Worm (Caenorhabditis elegans): Measurements from ENCODE around the gene F53C3.11.

DNA sequence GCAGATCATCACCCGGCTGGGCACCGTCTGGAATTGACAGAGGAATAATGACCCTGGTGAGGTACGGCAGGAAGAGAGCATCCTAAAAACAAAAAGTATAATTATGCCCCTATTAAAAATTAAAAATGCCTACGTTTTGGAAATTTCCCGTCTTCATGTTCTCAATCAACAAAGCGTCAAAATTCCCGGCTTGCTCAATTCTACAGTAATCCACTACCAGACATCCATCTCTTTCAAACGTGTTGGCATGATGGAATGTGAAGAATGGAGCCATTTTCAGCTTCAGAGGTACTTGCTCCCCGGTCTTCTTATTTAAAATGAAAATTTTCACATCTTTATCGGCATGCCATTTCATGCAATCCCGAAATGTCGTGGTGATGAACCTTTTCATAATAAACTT lies 2.8 kb upstream of the F53C3.11 start:
- no peak for TF ChIP-seq hlh-30 (tag; optimal IDR thresholded peaks at IDR 0.05; ENCODE audit: insufficient read depth)
- TF ChIP-seq pha-4 (tag; optimal IDR thresholded peaks at IDR 0.05): no peak
- no peak for TF ChIP-seq pros-1 (tag; optimal IDR thresholded peaks at IDR 0.05)
- TF ChIP-seq ceh-6 (GFP tag; optimal IDR thresholded peaks at IDR 0.05): no peak
- TF ChIP-seq syd-9 (tag; optimal IDR thresholded peaks at IDR 0.05): no peak
- TF ChIP-seq ttx-3 (tag; optimal IDR thresholded peaks at IDR 0.05): no peak
- no peak for TF ChIP-seq ets-4 (tag; optimal IDR thresholded peaks at IDR 0.05)
- TF ChIP-seq ceh-31 (tag; optimal IDR thresholded peaks at IDR 0.05): no peak
- TF ChIP-seq fkh-10 (GFP tag; optimal IDR thresholded peaks at IDR 0.05): no peak
- no peak for TF ChIP-seq sdc-2 (tag; optimal IDR thresholded peaks at IDR 0.05)
- TF ChIP-seq rnt-1 (tag; optimal IDR thresholded peaks at IDR 0.05): no peak
- no peak for TF ChIP-seq ceh-48 (tag; optimal IDR thresholded peaks at IDR 0.05)

All from whole organism, late embryonic.